Worm (Caenorhabditis elegans) whole organism, early embryonic: ENCODE data around the gene ZC443.7.

ENCODE experiments used
- B0310.2 ChIP-seq: sonication (generic microtip); optimal IDR thresholded peaks from 2 replicates; lab custom pipeline; 2016; ENCODE audit warnings: mild to moderate bottlenecking, missing genetic modification characterization, missing compliant biosample characterization
- F13C5.2 ChIP-seq: sonication (generic microtip); optimal IDR thresholded peaks from 2 replicates; lab custom pipeline; 2017; ENCODE audit warnings: mild to moderate bottlenecking, missing genetic modification characterization, inconsistent platforms, missing compliant biosample characterization
- aly-1 ChIP-seq: sonication (generic microtip); optimal IDR thresholded peaks from 2 replicates; lab custom pipeline; 2016; ENCODE audit warnings: missing genetic modification characterization, missing compliant biosample characterization
- ama-1 ChIP-seq: fragments of 150-350 bp; optimal IDR thresholded peaks from 2 replicates; lab custom pipeline; 2014
- ceh-36 ChIP-seq: sonication (generic microtip); optimal IDR thresholded peaks from 2 replicates; lab custom pipeline; 2016; ENCODE audit warnings: missing genetic modification characterization, inconsistent platforms, missing compliant biosample characterization
- ets-7 ChIP-seq: sonication (generic microtip); optimal IDR thresholded peaks from 2 replicates; lab custom pipeline; 2016; ENCODE audit warnings: missing genotype, missing genetic modification characterization, missing compliant biosample characterization
- flt-1 ChIP-seq: fragments of 200-800 bp; sonication (Bioruptor generic); IDR thresholded peaks from 2 replicates; pipeline ENCODE4 v1.3.6; 2022; ENCODE audit warnings: missing genetic modification characterization, missing compliant biosample characterization
- hmbx-1 ChIP-seq: sonication (generic microtip); optimal IDR thresholded peaks from 2 replicates; lab custom pipeline; 2016; ENCODE audit warnings: mild to moderate bottlenecking, missing genetic modification characterization, missing compliant biosample characterization
- hmg-4 ChIP-seq: fragments of 200-800 bp; sonication (Bioruptor generic); optimal IDR thresholded peaks from 2 replicates; lab custom pipeline; 2018; ENCODE audit warnings: mild to moderate bottlenecking, missing genetic modification characterization, missing compliant biosample characterization
- hnd-1 ChIP-seq: sonication (generic microtip); optimal IDR thresholded peaks from 2 replicates; lab custom pipeline; 2016; ENCODE audit warnings: missing genetic modification characterization, missing compliant biosample characterization
- pes-1 ChIP-seq: fragments of 200-800 bp; sonication (Bioruptor generic); IDR thresholded peaks from 2 replicates; pipeline ENCODE4 v1.3.6; 2022; ENCODE audit warnings: missing genetic modification reagents, missing genetic modification characterization, missing compliant biosample characterization
- scrt-1 ChIP-seq: fragments of 200-800 bp; sonication (Bioruptor generic); IDR thresholded peaks from 2 replicates; pipeline ENCODE4 v1.3.6; 2022; ENCODE audit warnings: missing genetic modification characterization, missing compliant biosample characterization
- tbx-11 ChIP-seq: fragments of 200-800 bp; sonication (Bioruptor generic); IDR thresholded peaks from 2 replicates; pipeline ENCODE4 v1.3.6; 2022; ENCODE audit warnings: missing genetic modification characterization, missing compliant biosample characterization
- tbx-37 ChIP-seq: fragments of 200-800 bp; sonication (Bioruptor generic); conservative IDR thresholded peaks from 2 replicates; pipeline ENCODE4 v1.3.6; 2022; ENCODE audit warnings: missing genetic modification reagents, missing genetic modification characterization, missing compliant biosample characterization

DNA sequence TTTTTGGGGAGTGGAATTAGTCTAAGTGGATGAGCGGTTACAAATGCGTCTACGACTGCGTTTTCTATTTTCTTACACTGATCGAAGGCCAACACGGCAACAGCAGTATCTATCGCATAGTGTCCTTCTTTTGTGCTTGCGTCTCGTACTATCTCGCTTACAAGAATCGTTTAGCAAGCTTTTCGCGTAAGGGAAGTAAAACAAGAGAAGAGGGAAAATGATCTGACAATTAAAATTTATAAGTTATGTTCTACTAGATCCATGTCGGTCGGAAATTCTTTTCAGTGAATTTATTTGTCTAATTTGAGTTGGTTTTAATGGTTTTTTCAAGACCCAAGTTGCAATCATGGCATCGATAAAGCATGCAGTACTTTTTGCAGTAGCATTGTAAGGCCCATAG lies 19.3 kb upstream of the ZC443.7 start, which contains the start of gene fkb-4:
- TF ChIP-seq ama-1 (lab: Kevin White, UChicago) (no peak), hnd-1 (tag; lab: Kevin White, UChicago) (no peak), F13C5.2 (tag; lab: Kevin White, UChicago) (no peak), tbx-37 (no peak), hmbx-1 (tag; lab: Kevin White, UChicago) (no peak), tbx-11 (GFP tag; lab: Robert Waterston, UW) (no peak), hmg-4 (GFP tag; lab: Kevin White, UChicago) (no peak), pes-1 (GFP tag; lab: Robert Waterston, UW) (no peak), aly-1 (no peak), scrt-1 (GFP tag; lab: Robert Waterston, UW) (no peak), B0310.2 (no peak), ceh-36 (no peak), flt-1 (GFP tag; lab: Robert Waterston, UW) (no peak), ets-7 (tag; lab: Kevin White, UChicago) (no peak)
